Worm (Caenorhabditis elegans) whole organism, late embryonic: ENCODE results near the gene C04H5.7.
"Not testable (repeated sequence)": the region's sequence is repeated elsewhere in the genome, so short reads cannot be mapped to it uniquely, and the experiment has no call there.

ENCODE experiments used
- K02D7.2 ChIP-seq: sonication (generic microtip); optimal IDR thresholded peaks from 2 replicates; lab custom pipeline; 2017; ENCODE audit warnings: mild to moderate bottlenecking, missing genetic modification characterization, missing compliant biosample characterization
- ceh-24 ChIP-seq: sonication (generic microtip); optimal IDR thresholded peaks from 2 replicates; lab custom pipeline; 2016; ENCODE audit warnings: mild to moderate bottlenecking, missing genetic modification characterization, missing compliant biosample characterization
- dve-1 ChIP-seq: sonication (generic microtip); optimal IDR thresholded peaks from 2 replicates; lab custom pipeline; 2017; ENCODE audit warnings: antibody characterized with exemption, mild to moderate bottlenecking, missing genetic modification characterization, missing compliant biosample characterization
- nhr-11 ChIP-seq: fragments of 150-350 bp; optimal IDR thresholded peaks from 2 replicates; lab custom pipeline; 2014; ENCODE audit warnings: missing biosample characterization, missing genetic modification characterization
- pqm-1 ChIP-seq: sonication (generic microtip); optimal IDR thresholded peaks from 2 replicates; lab custom pipeline; 2016; ENCODE audit warnings: missing genetic modification characterization, missing compliant biosample characterization
- unc-55 ChIP-seq: sonication (generic microtip); optimal IDR thresholded peaks from 2 replicates; lab custom pipeline; 2017; ENCODE audit warnings: missing biosample characterization, missing genetic modification reagents, missing genetic modification characterization
- unc-86 ChIP-seq: sonication (generic microtip); optimal IDR thresholded peaks from 2 replicates; lab custom pipeline; 2016; ENCODE audit warnings: missing genetic modification characterization, missing compliant biosample characterization
- ztf-16 ChIP-seq: sonication (generic microtip); optimal IDR thresholded peaks from 2 replicates; lab custom pipeline; 2017; ENCODE audit warnings: missing genetic modification characterization, missing compliant biosample characterization

- not testable (repeated sequence) for TF ChIP-seq unc-55 (GFP tag; lab: Kevin White, UChicago); ceh-24; nhr-11 (tag; lab: Kevin White, UChicago); K02D7.2 (tag; lab: Kevin White, UChicago)
- TF ChIP-seq ztf-16 (tag; lab: Kevin White, UChicago) (peak; percentile 60), unc-86 (tag; lab: Kevin White, UChicago) (peak; percentile 54), pqm-1 (peak; percentile 86), dve-1 (tag; lab: Kevin White, UChicago) (peak; percentile 5)
Measured at ce11 chrII:14561549-14562115, 23.9 kb downstream of the C04H5.7 start, which contains the start of gene mog-4.
